Worm (Caenorhabditis elegans) whole organism, early embryonic: ENCODE measurements around the gene puf-12.

Source experiments
- B0310.2 ChIP-seq: sonication (generic microtip); optimal IDR thresholded peaks from 2 replicates; lab custom pipeline; 2016; ENCODE audit warnings: mild to moderate bottlenecking, missing genetic modification characterization, missing compliant biosample characterization
- F13C5.2 ChIP-seq: sonication (generic microtip); optimal IDR thresholded peaks from 2 replicates; lab custom pipeline; 2017; ENCODE audit warnings: mild to moderate bottlenecking, missing genetic modification characterization, inconsistent platforms, missing compliant biosample characterization
- aly-1 ChIP-seq: sonication (generic microtip); optimal IDR thresholded peaks from 2 replicates; lab custom pipeline; 2016; ENCODE audit warnings: missing genetic modification characterization, missing compliant biosample characterization
- ama-1 ChIP-seq: fragments of 150-350 bp; optimal IDR thresholded peaks from 2 replicates; lab custom pipeline; 2014
- ceh-13 ChIP-seq: fragments of 200-800 bp; sonication (Bioruptor generic); optimal IDR thresholded peaks from 2 replicates; lab custom pipeline; 2018; ENCODE audit warnings: mild to moderate bottlenecking, missing genetic modification characterization, missing compliant biosample characterization
- ceh-36 ChIP-seq: sonication (generic microtip); optimal IDR thresholded peaks from 2 replicates; lab custom pipeline; 2016; ENCODE audit warnings: missing genetic modification characterization, inconsistent platforms, missing compliant biosample characterization
- ets-7 ChIP-seq: sonication (generic microtip); optimal IDR thresholded peaks from 2 replicates; lab custom pipeline; 2016; ENCODE audit warnings: missing genotype, missing genetic modification characterization, missing compliant biosample characterization
- flt-1 ChIP-seq: fragments of 200-800 bp; sonication (Bioruptor generic); IDR thresholded peaks from 2 replicates; pipeline ENCODE4 v1.3.6; 2022; ENCODE audit warnings: missing genetic modification characterization, missing compliant biosample characterization
- hmbx-1 ChIP-seq: sonication (generic microtip); optimal IDR thresholded peaks from 2 replicates; lab custom pipeline; 2016; ENCODE audit warnings: mild to moderate bottlenecking, missing genetic modification characterization, missing compliant biosample characterization
- hmg-4 ChIP-seq: fragments of 200-800 bp; sonication (Bioruptor generic); optimal IDR thresholded peaks from 2 replicates; lab custom pipeline; 2018; ENCODE audit warnings: mild to moderate bottlenecking, missing genetic modification characterization, missing compliant biosample characterization
- hnd-1 ChIP-seq: sonication (generic microtip); optimal IDR thresholded peaks from 2 replicates; lab custom pipeline; 2016; ENCODE audit warnings: missing genetic modification characterization, missing compliant biosample characterization
- pes-1 ChIP-seq: fragments of 200-800 bp; sonication (Bioruptor generic); IDR thresholded peaks from 2 replicates; pipeline ENCODE4 v1.3.6; 2022; ENCODE audit warnings: missing genetic modification reagents, missing genetic modification characterization, missing compliant biosample characterization
- scrt-1 ChIP-seq: fragments of 200-800 bp; sonication (Bioruptor generic); IDR thresholded peaks from 2 replicates; pipeline ENCODE4 v1.3.6; 2022; ENCODE audit warnings: missing genetic modification characterization, missing compliant biosample characterization
- sea-1 ChIP-seq: fragments of 200-800 bp; sonication (Bioruptor generic); conservative IDR thresholded peaks from 2 replicates; pipeline ENCODE4 v1.3.6; 2022; ENCODE audit warnings: missing genetic modification characterization, missing compliant biosample characterization
- tbx-11 ChIP-seq: fragments of 200-800 bp; sonication (Bioruptor generic); IDR thresholded peaks from 2 replicates; pipeline ENCODE4 v1.3.6; 2022; ENCODE audit warnings: missing genetic modification characterization, missing compliant biosample characterization
- tbx-37 ChIP-seq: fragments of 200-800 bp; sonication (Bioruptor generic); conservative IDR thresholded peaks from 2 replicates; pipeline ENCODE4 v1.3.6; 2022; ENCODE audit warnings: missing genetic modification reagents, missing genetic modification characterization, missing compliant biosample characterization
- tra-4 ChIP-seq: sonication (generic microtip); optimal IDR thresholded peaks from 2 replicates; lab custom pipeline; 2017; ENCODE audit warnings: missing genetic modification characterization, missing compliant biosample characterization

puf-12 gene

ce11 chrII:10099804-10100360, at the start of gene puf-12, which contains the start of gene pas-7:
TSS of gene puf-12 (plus strand) at chrII:10100310.
TSS of gene pas-7 (minus strand) at chrII:10099854.
- no peak for TF ChIP-seq ceh-13 (GFP tag; lab: Kevin White, UChicago)
- no peak for TF ChIP-seq sea-1 (GFP tag; lab: Robert Waterston, UW)
- TF ChIP-seq ama-1 (lab: Kevin White, UChicago), result no peak

ce11 chrII:10051485-10051884, 48.6 kb upstream of the puf-12 start:
- no peak for TF ChIP-seq ets-7

DNA sequence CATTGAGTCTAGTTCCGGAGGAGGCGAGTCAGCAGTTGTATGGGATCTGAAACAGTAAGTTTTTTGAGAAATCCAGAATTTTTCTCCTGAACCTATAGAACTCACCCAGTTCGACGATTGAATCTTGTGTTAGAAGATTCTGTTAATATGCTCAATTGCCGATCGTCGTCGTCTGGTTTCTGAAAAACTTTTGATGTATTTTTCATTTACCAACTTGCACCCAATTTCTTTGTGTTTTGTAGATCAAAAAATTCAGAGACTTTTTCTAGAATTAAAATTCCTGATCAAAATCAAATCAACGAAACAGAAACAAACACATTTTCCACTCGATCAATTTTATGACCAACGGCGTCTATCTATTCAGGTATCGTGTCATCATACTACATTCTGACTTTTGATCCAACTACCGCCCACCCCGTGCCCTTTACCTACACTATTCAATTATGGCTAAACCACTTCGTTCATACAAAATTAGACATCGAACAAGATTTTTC, 43.5 kb upstream of the puf-12 start, which contains the start of gene C18D1.2:
C18D1.2 (plus strand) TSS at position 444 of the 494 bp plus-strand sequence.
- TF ChIP-seq ama-1 (lab: Kevin White, UChicago), result no peak
- no peak for TF ChIP-seq tra-4 (tag; lab: Kevin White, UChicago)
- TF ChIP-seq ceh-13 (GFP tag; lab: Kevin White, UChicago), result no peak
- TF ChIP-seq hnd-1, result no peak
- TF ChIP-seq B0310.2 (tag; lab: Kevin White, UChicago), result no peak
- TF ChIP-seq aly-1, result no peak

DNA sequence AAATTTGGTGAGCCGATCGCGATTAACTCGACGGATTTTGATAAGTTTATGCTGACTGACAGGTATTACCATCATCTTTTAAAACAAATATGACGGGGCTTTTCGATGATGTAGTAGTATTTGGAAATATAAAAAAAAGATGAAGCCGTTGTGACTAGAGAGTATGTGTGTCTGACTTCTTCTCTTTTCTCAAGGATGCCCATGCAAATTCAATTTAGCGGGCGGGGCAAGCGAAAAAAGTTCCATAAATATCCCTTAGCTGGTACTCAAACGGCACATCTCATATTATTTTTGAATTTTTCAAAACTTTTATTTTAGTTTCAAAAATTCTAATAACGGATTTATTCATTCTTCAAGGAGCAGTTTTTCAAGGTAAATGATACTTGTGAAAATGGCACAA, 39.6 kb upstream of the puf-12 start, which contains the start of gene stg-1:
stg-1 (minus strand) TSS at position 153 of the 400 bp plus-strand sequence.
- TF ChIP-seq hnd-1, result no peak
- TF ChIP-seq hmbx-1, result no peak
- TF ChIP-seq pes-1 (GFP tag; lab: Robert Waterston, UW), result no peak
- no peak for TF ChIP-seq aly-1
- TF ChIP-seq sea-1 (GFP tag; lab: Robert Waterston, UW), result no peak
- TF ChIP-seq ceh-36 (tag; lab: Kevin White, UChicago), result no peak
- no peak for TF ChIP-seq flt-1
- TF ChIP-seq tra-4 (tag; lab: Kevin White, UChicago), result no peak

DNA sequence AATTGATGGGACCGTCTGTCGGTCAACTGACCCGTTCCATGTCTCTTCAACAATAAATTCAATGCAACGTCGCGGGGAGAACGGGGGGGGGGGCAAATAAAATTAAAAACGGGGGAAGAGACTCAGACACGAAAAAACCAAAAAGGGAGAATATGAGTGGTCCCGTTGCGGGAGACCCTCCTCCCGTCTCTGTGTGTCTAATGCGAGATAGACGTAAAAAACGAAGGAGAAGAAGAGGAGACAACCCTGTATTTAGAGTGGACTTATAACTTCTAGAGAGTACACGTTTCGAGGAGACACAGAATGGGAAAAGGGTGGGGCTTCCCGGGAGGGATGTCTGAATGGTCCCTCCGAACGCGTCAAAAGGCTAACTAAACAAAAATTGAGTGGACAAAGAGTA, 34.6 kb upstream of the puf-12 start:
- TF ChIP-seq scrt-1 (GFP tag; lab: Robert Waterston, UW), result 0 out of 2 replicates have a peak, but pooled peaks have one; percentile 43
- no peak for TF ChIP-seq ceh-13 (GFP tag; lab: Kevin White, UChicago)
- TF ChIP-seq pes-1 (GFP tag; lab: Robert Waterston, UW), result peak; percentile 55
- TF ChIP-seq hnd-1, result no peak
- TF ChIP-seq sea-1 (GFP tag; lab: Robert Waterston, UW), result 0 out of 2 replicates have a peak, but pooled peaks have one; percentile 46
- no peak for TF ChIP-seq hmbx-1
- peak; percentile 49; the same call in 1 of the 2 replicates for TF ChIP-seq flt-1
- TF ChIP-seq ceh-36 (tag; lab: Kevin White, UChicago), result peak; percentile 5
- no peak for TF ChIP-seq tra-4 (tag; lab: Kevin White, UChicago)
- no peak for TF ChIP-seq ama-1 (lab: Kevin White, UChicago)
- peak; percentile 83 for TF ChIP-seq hmg-4 (GFP tag; lab: Kevin White, UChicago)

ce11 chrII:10067817-10068216, 32.3 kb upstream of the puf-12 start, which contains the start of gene die-1:
TSS of gene die-1 (minus strand) at chrII:10067917.
- TF ChIP-seq ets-7 (no peak), hmbx-1 (no peak), pes-1 (GFP tag; lab: Robert Waterston, UW) (no peak), sea-1 (GFP tag; lab: Robert Waterston, UW) (no peak), flt-1 (no peak)

DNA sequence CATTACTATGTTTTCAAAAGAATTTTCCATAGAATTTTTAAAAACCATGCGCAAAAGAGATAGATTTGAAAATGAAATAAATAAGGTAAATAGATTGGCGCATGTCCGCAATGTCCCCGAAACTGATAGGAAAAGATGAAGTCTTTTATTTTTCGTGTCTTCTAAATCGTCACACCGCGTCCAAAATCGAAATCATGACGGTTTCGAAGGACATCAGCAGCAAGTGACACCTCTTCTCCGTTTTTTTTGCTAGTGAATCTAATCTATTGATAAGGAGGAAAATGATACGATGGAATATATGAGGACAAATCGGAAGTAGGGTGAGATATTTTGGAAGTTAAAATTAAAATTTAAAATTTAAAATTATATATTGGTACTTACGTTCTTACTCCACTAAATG, 26.1 kb upstream of the puf-12 start:
- no peak for TF ChIP-seq F13C5.2 (tag; lab: Kevin White, UChicago)
- no peak for TF ChIP-seq ceh-36 (tag; lab: Kevin White, UChicago)
- TF ChIP-seq B0310.2 (tag; lab: Kevin White, UChicago), result no peak
- no peak for TF ChIP-seq pes-1 (GFP tag; lab: Robert Waterston, UW)
- TF ChIP-seq ama-1 (lab: Kevin White, UChicago), result no peak
- no peak for TF ChIP-seq hmg-4 (GFP tag; lab: Kevin White, UChicago)
- no peak for TF ChIP-seq ets-7
- no peak for TF ChIP-seq tbx-11 (GFP tag; lab: Robert Waterston, UW)
- TF ChIP-seq sea-1 (GFP tag; lab: Robert Waterston, UW), result no peak
- TF ChIP-seq scrt-1 (GFP tag; lab: Robert Waterston, UW), result no peak
- TF ChIP-seq ceh-13 (GFP tag; lab: Kevin White, UChicago), result no peak
- TF ChIP-seq tra-4 (tag; lab: Kevin White, UChicago), result no peak
- TF ChIP-seq hmbx-1, result no peak
- no peak for TF ChIP-seq tbx-37 (GFP tag; lab: Robert Waterston, UW)

ce11 chrII:10075794-10076193, 24.3 kb upstream of the puf-12 start:
- TF ChIP-seq hmg-4 (GFP tag; lab: Kevin White, UChicago) (peak; percentile 67), ceh-36 (tag; lab: Kevin White, UChicago) (no peak), B0310.2 (tag; lab: Kevin White, UChicago) (peak; percentile 29), scrt-1 (GFP tag; lab: Robert Waterston, UW) (no peak), pes-1 (GFP tag; lab: Robert Waterston, UW) (peak; percentile 49; the same call in 1 of the 2 replicates), tbx-37 (GFP tag; lab: Robert Waterston, UW) (no peak), aly-1 (no peak)
